Fruit fly (Drosophila melanogaster) whole organism, embryonic: ENCODE measurements around the gene ovm.

ENCODE experiments used
- ATbp ChIP-seq: fragments of 200-800 bp; sonication (Bioruptor generic); optimal IDR thresholded peaks from 2 replicates; lab custom pipeline; 2017; ENCODE audit warnings: missing biosample characterization, mild to moderate bottlenecking, missing genetic modification characterization, missing genetic modification reagents
- Atf3 ChIP-seq: fragments of 200-800 bp; sonication (Bioruptor generic); optimal IDR thresholded peaks from 3 replicates; lab custom pipeline; 2016; ENCODE audit warnings: missing biosample characterization, missing genetic modification characterization
- BEAF-32 ChIP-seq: fragments of 200-800 bp; sonication (Bioruptor generic); optimal IDR thresholded peaks from 3 replicates; lab custom pipeline; 2017; ENCODE audit warnings: missing biosample characterization, missing genetic modification characterization, mild to moderate bottlenecking, moderate library complexity, missing genetic modification reagents
- Blimp-1 ChIP-seq: fragments of 200-800 bp; sonication (Bioruptor generic); optimal IDR thresholded peaks from 3 replicates; lab custom pipeline; 2018; ENCODE audit warnings: missing biosample characterization, missing genetic modification characterization, mild to moderate bottlenecking, moderate library complexity, missing genetic modification reagents
- CG10267 ChIP-seq: fragments of 200-800 bp; sonication (Bioruptor generic); optimal IDR thresholded peaks from 2 replicates; lab custom pipeline; 2018; ENCODE audit warnings: missing biosample characterization, mild to moderate bottlenecking, missing genetic modification characterization, moderate library complexity
- CG10274 ChIP-seq: fragments of 200-800 bp; sonication (Bioruptor generic); optimal IDR thresholded peaks from 3 replicates; lab custom pipeline; 2017; ENCODE audit warnings: missing biosample characterization, mild to moderate bottlenecking, missing genetic modification characterization
- CG10979 ChIP-seq: fragments of 200-800 bp; sonication (Bioruptor generic); optimal IDR thresholded peaks from 2 replicates; lab custom pipeline; 2018; ENCODE audit warnings: missing biosample characterization, mild to moderate bottlenecking, missing genetic modification characterization, moderate library complexity
- CG11093 ChIP-seq: fragments of 200-800 bp; sonication (Bioruptor generic); IDR thresholded peaks from 3 replicates; pipeline ENCODE4 v1.3.6; 2022; ENCODE audit warnings: missing biosample characterization, missing genetic modification characterization
- CG11504 ChIP-seq: fragments of 200-800 bp; sonication (Bioruptor generic); optimal IDR thresholded peaks from 3 replicates; lab custom pipeline; 2019; ENCODE audit warnings: missing biosample characterization, mild to moderate bottlenecking, missing genetic modification characterization, moderate library complexity
- CG12155 ChIP-seq: fragments of 200-800 bp; sonication (Bioruptor generic); optimal IDR thresholded peaks from 3 replicates; lab custom pipeline; 2016; ENCODE audit warnings: missing biosample characterization, missing genetic modification characterization
- CG15479 ChIP-seq: fragments of 200-800 bp; sonication (Bioruptor generic); optimal IDR thresholded peaks from 3 replicates; lab custom pipeline; 2019; ENCODE audit warnings: missing biosample characterization, mild to moderate bottlenecking, missing genetic modification characterization, moderate library complexity
- CG17568 ChIP-seq: fragments of 200-800 bp; sonication (Bioruptor generic); optimal IDR thresholded peaks from 2 replicates; lab custom pipeline; 2018; ENCODE audit warnings: missing biosample characterization, mild to moderate bottlenecking, missing genetic modification characterization, moderate library complexity
- CG18262 ChIP-seq: fragments of 200-800 bp; optimal IDR thresholded peaks from 3 replicates; lab custom pipeline; 2019; ENCODE audit warnings: missing biosample characterization, mild to moderate bottlenecking, missing genetic modification characterization, moderate library complexity
- CG2875 ChIP-seq: fragments of 200-800 bp; sonication (Bioruptor generic); optimal IDR thresholded peaks from 2 replicates; lab custom pipeline; 2017; ENCODE audit warnings: missing biosample characterization, mild to moderate bottlenecking, missing genetic modification characterization, missing genetic modification reagents
- CG31388 ChIP-seq: fragments of 200-800 bp; sonication (Bioruptor generic); optimal IDR thresholded peaks from 2 replicates; lab custom pipeline; 2016; ENCODE audit warnings: missing biosample characterization, missing genetic modification characterization
- CG33557 ChIP-seq: fragments of 200-800 bp; sonication (Bioruptor generic); optimal IDR thresholded peaks from 2 replicates; lab custom pipeline; 2019; ENCODE audit warnings: missing biosample characterization, mild to moderate bottlenecking, missing genetic modification characterization, moderate library complexity
- CG34376 ChIP-seq: fragments of 200-800 bp; sonication (Bioruptor generic); optimal IDR thresholded peaks from 2 replicates; lab custom pipeline; 2018; ENCODE audit warnings: missing biosample characterization, mild to moderate bottlenecking, missing genetic modification characterization
- CG4404 ChIP-seq: fragments of 200-800 bp; sonication (Bioruptor generic); IDR thresholded peaks from 2 replicates; pipeline ENCODE4 v1.3.6; 2022; ENCODE audit warnings: missing biosample characterization, missing genetic modification characterization
- CG6254 ChIP-seq: fragments of 200-800 bp; sonication (Bioruptor generic); optimal IDR thresholded peaks from 3 replicates; lab custom pipeline; 2017; ENCODE audit warnings: mild to moderate bottlenecking, missing biosample characterization, missing genetic modification reagents, missing genetic modification characterization
- CG6791 ChIP-seq: fragments of 200-800 bp; sonication (Bioruptor generic); IDR thresholded peaks from 3 replicates; pipeline ENCODE4 v1.3.6; 2022; ENCODE audit warnings: missing biosample characterization, missing genetic modification characterization; ENCODE audit not compliant: partially characterized antibody
- CG8924 ChIP-seq: fragments of 200-800 bp; optimal IDR thresholded peaks from 3 replicates; lab custom pipeline; 2019; ENCODE audit warnings: missing biosample characterization, mild to moderate bottlenecking, missing genetic modification characterization, moderate library complexity
- CHES-1-like ChIP-seq: fragments of 200-800 bp; sonication (Bioruptor generic); optimal IDR thresholded peaks from 2 replicates; lab custom pipeline; 2016; ENCODE audit warnings: missing biosample characterization, missing genetic modification characterization
- D ChIP-seq, 2 experiments: fragments of 200-800 bp in 1 of 2; fragments of >200 bp in 1 of 2; sonication (Bioruptor generic) in 1 of 2; optimal IDR thresholded peaks; 2 replicates in 1 of 2; 3 replicates in 1 of 2; lab custom pipeline; 2017; ENCODE audit warnings: mild to moderate bottlenecking in 1 of 2, missing biosample characterization in 1 of 2, missing genetic modification characterization in 1 of 2, missing genetic modification reagents in 1 of 2
- Dfd ChIP-seq, 2 experiments: fragments of >200 bp; optimal IDR thresholded peaks; 2 replicates each; lab custom pipeline; 2017; ENCODE audit warnings: missing biosample characterization in 2 of 2, missing genetic modification characterization in 2 of 2
- Dp ChIP-seq: fragments of 200-800 bp; sonication (Bioruptor generic); optimal IDR thresholded peaks from 2 replicates; lab custom pipeline; 2018; ENCODE audit warnings: missing biosample characterization, mild to moderate bottlenecking, missing genetic modification characterization, moderate library complexity
- Fer2 ChIP-seq: fragments of 200-800 bp; sonication (Bioruptor generic); optimal IDR thresholded peaks from 2 replicates; lab custom pipeline; 2018; ENCODE audit warnings: missing biosample characterization, mild to moderate bottlenecking, missing genetic modification characterization, moderate library complexity
- Fer3 ChIP-seq: fragments of 200-800 bp; sonication (Bioruptor generic); optimal IDR thresholded peaks from 2 replicates; lab custom pipeline; 2018; ENCODE audit warnings: missing biosample characterization, mild to moderate bottlenecking, missing genetic modification characterization, moderate library complexity
- HHEX ChIP-seq: fragments of 200-800 bp; sonication (Bioruptor generic); optimal IDR thresholded peaks from 3 replicates; lab custom pipeline; 2017; ENCODE audit warnings: missing biosample characterization, mild to moderate bottlenecking, missing genetic modification characterization, missing genetic modification reagents
- HmgZ ChIP-seq: fragments of 200-800 bp; sonication (Bioruptor generic); optimal IDR thresholded peaks from 2 replicates; lab custom pipeline; 2018; ENCODE audit warnings: missing biosample characterization, mild to moderate bottlenecking, missing genetic modification characterization
- Hr51 ChIP-seq, 2 experiments: fragments of 200-800 bp; sonication (Bioruptor generic); optimal IDR thresholded peaks; 2 replicates in 1 of 2; 3 replicates in 1 of 2; lab custom pipeline; 2016 to 2018; ENCODE audit warnings: missing biosample characterization in 2 of 2, missing genetic modification characterization in 2 of 2, mild to moderate bottlenecking in 1 of 2, moderate library complexity in 1 of 2
- Nf-YC ChIP-seq: fragments of 200-800 bp; optimal IDR thresholded peaks from 3 replicates; lab custom pipeline; 2019; ENCODE audit warnings: missing biosample characterization, mild to moderate bottlenecking, missing genetic modification characterization, moderate library complexity
- NfI ChIP-seq: fragments of 200-800 bp; sonication (Bioruptor generic); optimal IDR thresholded peaks from 3 replicates; lab custom pipeline; 2018; ENCODE audit warnings: missing biosample characterization, mild to moderate bottlenecking, missing genetic modification characterization, moderate library complexity
- ase ChIP-seq: fragments of 200-800 bp; sonication (Bioruptor generic); IDR thresholded peaks from 3 replicates; pipeline ENCODE4 v1.3.6; 2022; ENCODE audit warnings: missing biosample characterization, missing genetic modification characterization
- ato ChIP-seq: fragments of 200-800 bp; sonication (Bioruptor generic); IDR thresholded peaks from 2 replicates; pipeline ENCODE4 v1.3.6; 2022; ENCODE audit warnings: missing biosample characterization, missing genetic modification characterization; ENCODE audit not compliant: partially characterized antibody
- bigmax ChIP-seq: fragments of 200-800 bp; sonication (Bioruptor generic); optimal IDR thresholded peaks from 2 replicates; lab custom pipeline; 2018; ENCODE audit warnings: missing biosample characterization, mild to moderate bottlenecking, missing genetic modification characterization
- caup ChIP-seq: fragments of 200-800 bp; sonication (Bioruptor generic); optimal IDR thresholded peaks from 3 replicates; lab custom pipeline; 2017; ENCODE audit warnings: missing biosample characterization, mild to moderate bottlenecking, missing genetic modification characterization, moderate library complexity; ENCODE audit not compliant: severe bottlenecking
- dan ChIP-seq: fragments of 200-800 bp; sonication (Bioruptor generic); IDR thresholded peaks from 2 replicates; pipeline ENCODE4 v1.3.6; 2022; ENCODE audit warnings: missing biosample characterization, missing genetic modification characterization
- dpn ChIP-seq, 2 experiments: fragments of 200-800 bp; sonication (Bioruptor generic); optimal IDR thresholded peaks; 3 replicates each; lab custom pipeline; 2016; ENCODE audit warnings: missing biosample characterization in 2 of 2, missing genetic modification characterization in 2 of 2
- dysf ChIP-seq: fragments of 200-800 bp; sonication (Bioruptor generic); IDR thresholded peaks from 3 replicates; pipeline ENCODE4 v1.3.6; 2022; ENCODE audit warnings: missing biosample characterization, missing genetic modification characterization
- ems ChIP-seq: fragments of 200-800 bp; sonication (Bioruptor generic); optimal IDR thresholded peaks from 3 replicates; lab custom pipeline; 2016; ENCODE audit warnings: missing biosample characterization, missing genetic modification characterization
- eve ChIP-seq, 2 experiments: fragments of >200 bp; optimal IDR thresholded peaks; 2 replicates each; lab custom pipeline; 2017; ENCODE audit warnings: missing biosample characterization in 2 of 2, missing genetic modification characterization in 2 of 2
- fd102C ChIP-seq: fragments of 200-800 bp; sonication (Bioruptor generic); optimal IDR thresholded peaks from 2 replicates; lab custom pipeline; 2018; ENCODE audit warnings: missing biosample characterization, mild to moderate bottlenecking, missing genetic modification characterization, moderate library complexity
- gsb-n ChIP-seq: fragments of 200-800 bp; sonication (Bioruptor generic); optimal IDR thresholded peaks from 3 replicates; lab custom pipeline; 2018; ENCODE audit warnings: missing biosample characterization, mild to moderate bottlenecking, missing genetic modification characterization
- lilli ChIP-seq: fragments of 200-800 bp; sonication (Bioruptor generic); optimal IDR thresholded peaks from 3 replicates; lab custom pipeline; 2016; ENCODE audit warnings: missing biosample characterization, missing genetic modification characterization
- tin ChIP-seq: fragments of 200-800 bp; sonication (Bioruptor generic); optimal IDR thresholded peaks from 3 replicates; lab custom pipeline; 2016; ENCODE audit warnings: missing biosample characterization, missing genetic modification characterization
- twi ChIP-seq: fragments of 200-800 bp; optimal IDR thresholded peaks from 2 replicates; lab custom pipeline; 2019; ENCODE audit warnings: missing biosample characterization, mild to moderate bottlenecking, missing genetic modification characterization, moderate library complexity

The ovm gene

DNA sequence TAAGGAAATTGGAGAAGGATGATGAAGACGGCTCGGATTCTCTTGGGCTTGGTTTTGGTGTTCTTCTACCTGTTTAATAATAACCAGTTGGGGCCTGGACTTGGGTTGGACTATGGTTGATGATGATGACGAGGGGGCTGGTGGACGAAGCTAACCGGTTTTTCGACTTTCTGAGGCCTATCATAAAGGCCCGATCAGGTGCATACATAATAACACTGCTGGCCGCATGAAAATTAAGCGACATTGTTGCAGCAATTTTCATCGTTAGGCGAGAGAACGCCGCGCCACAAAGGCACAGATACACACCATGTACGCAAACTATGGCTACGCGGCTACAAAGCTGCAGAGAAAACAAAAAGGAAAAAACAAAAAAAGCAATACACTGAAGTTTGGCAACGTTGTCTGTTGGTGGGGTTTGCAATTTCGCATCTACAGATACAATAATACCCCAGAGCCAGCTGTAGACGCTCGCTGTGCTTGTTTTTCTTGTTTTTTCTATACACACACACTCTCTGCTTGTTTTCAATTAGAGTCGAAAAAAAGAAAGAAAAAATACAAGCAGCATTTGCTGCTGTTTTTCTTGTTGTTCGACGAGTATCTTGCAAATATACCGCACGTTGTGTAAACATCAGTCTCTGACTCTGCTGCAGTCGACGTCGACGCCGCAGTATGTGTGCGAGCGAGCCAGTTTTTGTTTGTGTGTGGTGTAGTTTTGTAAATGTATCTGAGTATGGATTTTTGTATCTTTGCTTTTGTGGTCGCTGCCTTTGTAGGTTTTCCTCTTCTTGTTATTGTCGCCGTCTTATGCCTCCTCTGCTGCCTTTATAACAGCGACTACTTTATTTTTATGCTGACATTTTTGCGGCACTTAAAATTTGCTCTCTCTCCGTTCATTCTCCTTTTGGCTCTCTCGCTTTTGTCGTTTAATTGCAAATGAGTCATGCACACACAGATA is 25.6 kb upstream of the ovm start (continued):
- no peak for TF ChIP-seq dan (GFP tag; lab: Robert Waterston, UW)
- peak; percentile 55 for TF ChIP-seq CG10274
- no peak for TF ChIP-seq CG4404
- TF ChIP-seq lilli (GFP tag; lab: Kevin White, UChicago): peak; percentile 54
- TF ChIP-seq tin (GFP tag; lab: Kevin White, UChicago): peak; percentile 11
- TF ChIP-seq gsb-n (tag; lab: Kevin White, UChicago): peak; percentile 59
- peak; percentile 56 for TF ChIP-seq CG33557 (GFP tag; lab: Kevin White, UChicago)
- no peak for TF ChIP-seq CG6791 (GFP tag; lab: Robert Waterston, UW)
- peak; percentile 87 for TF ChIP-seq CHES-1-like
- peak; percentile 54 for TF ChIP-seq CG18262 (tag; lab: Kevin White, UChicago)
- TF ChIP-seq Hr51 (GFP tag; optimal IDR thresholded peaks at IDR 0.05; lab: Kevin White, UChicago): peak; percentile 58 to 63
- TF ChIP-seq CG34376 (GFP tag; lab: Kevin White, UChicago): peak; percentile 97
- no peak for TF ChIP-seq Dfd (GFP tag; optimal IDR thresholded peaks at IDR 0.05; lab: Kevin White, UChicago)
- no peak for TF ChIP-seq CG31388 (GFP tag; lab: Kevin White, UChicago)
- peak; percentile 66 for TF ChIP-seq CG11504 (tag; lab: Kevin White, UChicago)
- peak; percentile 92 for TF ChIP-seq caup (GFP tag; lab: Kevin White, UChicago)
- TF ChIP-seq HHEX (GFP tag; lab: Kevin White, UChicago): peak; percentile 86
- TF ChIP-seq fd102C (GFP tag; lab: Kevin White, UChicago): peak; percentile 49
- peak in 1 of 2 experiments; percentile 4 for TF ChIP-seq dpn (GFP tag; optimal IDR thresholded peaks at IDR 0.05; lab: Kevin White, UChicago)
- no peak; the same call in 2 of the 3 replicates for TF ChIP-seq CG11093 (GFP tag; lab: Robert Waterston, UW)
- no peak for TF ChIP-seq dysf (GFP tag; lab: Robert Waterston, UW)
- peak; percentile 68 for TF ChIP-seq NfI
- TF ChIP-seq ato (GFP tag; lab: Robert Waterston, UW): no peak
- TF ChIP-seq HmgZ (tag; lab: Kevin White, UChicago): peak; percentile 89
- TF ChIP-seq CG10979 (tag; lab: Kevin White, UChicago): peak; percentile 43
- TF ChIP-seq Fer3 (tag; lab: Kevin White, UChicago): peak; percentile 72
- TF ChIP-seq CG17568 (GFP tag; lab: Kevin White, UChicago): peak; percentile 81
- TF ChIP-seq eve (GFP tag; optimal IDR thresholded peaks at IDR 0.05; lab: Kevin White, UChicago): no peak
- TF ChIP-seq D (optimal IDR thresholded peaks at IDR 0.05; lab: Kevin White, UChicago): no peak
- peak; percentile 61 for TF ChIP-seq D (GFP tag; optimal IDR thresholded peaks at IDR 0.05; lab: Kevin White, UChicago)
- TF ChIP-seq bigmax (GFP tag; lab: Kevin White, UChicago): peak; percentile 58
- no peak for TF ChIP-seq BEAF-32 (GFP tag; lab: Kevin White, UChicago)
- peak; percentile 41 for TF ChIP-seq CG6254 (GFP tag; lab: Kevin White, UChicago)
- peak; percentile 68 for TF ChIP-seq Nf-YC (tag; lab: Kevin White, UChicago)
- TF ChIP-seq CG10267: peak; percentile 26
- TF ChIP-seq CG8924 (tag; lab: Kevin White, UChicago): peak; percentile 64
- peak; percentile 60 for TF ChIP-seq Blimp-1
- peak; percentile 64 for TF ChIP-seq CG2875 (GFP tag; lab: Kevin White, UChicago)
- no peak for TF ChIP-seq ase (GFP tag; lab: Robert Waterston, UW)
- TF ChIP-seq Fer2 (tag; lab: Kevin White, UChicago): peak; percentile 64
- peak; percentile 56 for TF ChIP-seq CG12155
- TF ChIP-seq Atf3 (GFP tag; lab: Kevin White, UChicago): peak; percentile 27
- TF ChIP-seq CG15479 (GFP tag; lab: Kevin White, UChicago): peak; percentile 87
- peak; percentile 58 for TF ChIP-seq ems (GFP tag; lab: Kevin White, UChicago)
- peak; percentile 58 for TF ChIP-seq twi (tag; lab: Kevin White, UChicago)
- TF ChIP-seq ATbp (GFP tag; lab: Kevin White, UChicago): peak; percentile 81
- TF ChIP-seq Dp (GFP tag; lab: Kevin White, UChicago): no peak
